Worm (Caenorhabditis elegans): ENCODE data around the gene ZK896.4.

The ZK896.4 gene

DNA sequence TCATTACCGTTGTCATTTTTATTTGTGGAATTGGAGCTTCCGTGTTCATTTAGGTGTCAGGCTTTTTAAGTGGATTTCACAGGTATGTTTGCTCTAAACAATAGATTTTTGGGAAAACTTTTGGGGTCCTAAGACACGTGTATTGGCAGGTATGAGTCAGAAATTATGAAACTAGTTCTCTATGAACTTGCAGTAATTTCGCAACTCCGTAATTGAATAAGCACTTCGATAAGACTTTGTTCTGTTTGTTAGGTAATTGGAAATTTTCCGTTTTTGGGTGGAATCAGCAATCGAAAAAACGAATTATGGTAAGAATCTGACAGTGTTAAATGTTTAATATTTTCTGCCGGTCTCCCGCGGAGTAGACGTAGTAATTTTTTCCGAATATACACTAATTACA, 14.1 kb upstream of the ZK896.4 start (continued):
- no peak for TF ChIP-seq daf-16 (GFP tag; optimal IDR thresholded peaks at IDR 0.05)
- peak; percentile 17 for TF ChIP-seq daf-16 (tag; optimal IDR thresholded peaks at IDR 0.05)

DNA sequence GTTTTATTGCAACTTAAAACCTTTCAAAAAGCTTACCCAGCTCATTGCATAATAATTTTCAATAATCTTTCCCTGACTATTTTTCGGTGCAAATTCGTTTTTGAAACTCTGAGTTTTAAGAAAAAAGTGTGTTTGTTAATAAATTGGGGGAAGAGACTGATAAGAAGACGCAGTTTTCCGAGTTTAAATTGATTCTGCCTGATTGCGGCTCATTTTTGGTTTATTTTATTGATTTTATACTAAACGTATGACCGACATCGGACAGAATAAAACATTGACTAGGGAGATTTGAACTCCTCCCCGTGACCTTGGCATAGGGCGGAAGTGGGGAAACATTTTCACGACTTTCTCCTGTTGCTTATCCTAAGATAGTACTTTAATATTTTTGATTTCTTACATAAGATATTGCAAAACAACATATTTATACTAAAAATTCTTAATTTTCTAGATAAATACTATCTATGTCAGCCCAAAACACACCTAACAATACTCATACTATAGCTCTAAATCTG, 13.3 kb upstream of the ZK896.4 start, which contains the start of gene K08D8.7:
Gene K08D8.7 (plus strand): TSS at position 462 of the 512 bp plus-strand sequence.
- TF ChIP-seq spr-3 (GFP tag; optimal IDR thresholded peaks at IDR 0.05) (no peak), pqm-1 (tag; optimal IDR thresholded peaks at IDR 0.05) (peak; percentile 40), dve-1 (tag; optimal IDR thresholded peaks at IDR 0.05; ENCODE audit: insufficient read depth) (peak; percentile 23), cey-2 (tag; optimal IDR thresholded peaks at IDR 0.05; ENCODE audit: borderline replicate concordance, insufficient read depth) (no peak), daf-16 (GFP tag; optimal IDR thresholded peaks at IDR 0.05) (no peak), daf-16 (tag; optimal IDR thresholded peaks at IDR 0.05) (peak; percentile 24), ctbp-1 (GFP tag; IDR thresholded peaks at IDR 0.05) (no peak), aha-1 (tag) (no peak), hmg-1.1 (GFP tag; IDR thresholded peaks at IDR 0.05) (no peak), dmd-6 (GFP tag; IDR thresholded peaks at IDR 0.05) (peak; percentile 33; the same call in 1 of the 2 replicates), ZK337.2 (GFP tag; IDR thresholded peaks at IDR 0.05) (no peak), R02D3.7 (tag; optimal IDR thresholded peaks at IDR 0.05) (no peak), F26F4.8 (GFP tag; conservative IDR thresholded peaks at IDR 0.05) (no peak), nhr-77 (tag; optimal IDR thresholded peaks at IDR 0.05) (no peak), nhr-28 (tag; optimal IDR thresholded peaks at IDR 0.05) (peak; percentile 41), madf-5 (GFP tag; IDR thresholded peaks at IDR 0.05) (no peak), dpl-1 (GFP tag; optimal IDR thresholded peaks at IDR 0.05) (no peak), lin-38 (GFP tag; IDR thresholded peaks at IDR 0.05) (no peak), nhr-42 (GFP tag; IDR thresholded peaks at IDR 0.05) (no peak), spr-1 (tag; optimal IDR thresholded peaks at IDR 0.05) (no peak), daf-19 (GFP tag; conservative IDR thresholded peaks at IDR 0.05) (no peak), mes-2 (tag; optimal IDR thresholded peaks at IDR 0.05; ENCODE audit: poor library complexity, severe bottlenecking) (no peak), mxl-3 (GFP tag; optimal IDR thresholded peaks at IDR 0.05) (no peak), nhr-237 (tag; optimal IDR thresholded peaks at IDR 0.05) (no peak)

DNA sequence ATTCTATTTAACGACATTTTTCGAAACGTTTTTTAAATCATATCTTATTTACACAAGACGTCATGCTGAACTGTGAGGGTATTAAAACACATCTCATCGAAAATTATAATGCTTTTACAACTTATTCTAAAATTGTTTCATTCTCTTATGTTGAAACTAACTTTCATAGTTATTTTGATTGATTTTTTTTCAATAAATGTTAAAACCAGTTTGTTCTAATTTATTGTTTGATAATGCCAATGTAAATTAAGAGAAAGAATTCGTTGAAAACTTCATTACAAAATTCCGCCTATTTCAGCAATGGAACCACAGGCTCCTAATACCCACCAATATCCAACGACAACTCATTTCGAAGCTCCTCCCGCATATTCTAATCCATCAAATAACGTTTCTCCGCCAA, 11.9 kb upstream of the ZK896.4 start, which contains the start of gene K08D8.11:
Gene K08D8.11 (plus strand): TSS at position 301 of the 400 bp plus-strand sequence.
- TF ChIP-seq lin-39 (tag; optimal IDR thresholded peaks at IDR 0.05) = no peak
- TF ChIP-seq lin-29 (GFP tag; IDR thresholded peaks at IDR 0.05) = no peak
- TF ChIP-seq php-3 (GFP tag; IDR thresholded peaks at IDR 0.05) = no peak
- no peak for TF ChIP-seq ZK546.5 (tag; optimal IDR thresholded peaks at IDR 0.05)
- TF ChIP-seq F44E2.7 (GFP tag; IDR thresholded peaks at IDR 0.05) = no peak

DNA sequence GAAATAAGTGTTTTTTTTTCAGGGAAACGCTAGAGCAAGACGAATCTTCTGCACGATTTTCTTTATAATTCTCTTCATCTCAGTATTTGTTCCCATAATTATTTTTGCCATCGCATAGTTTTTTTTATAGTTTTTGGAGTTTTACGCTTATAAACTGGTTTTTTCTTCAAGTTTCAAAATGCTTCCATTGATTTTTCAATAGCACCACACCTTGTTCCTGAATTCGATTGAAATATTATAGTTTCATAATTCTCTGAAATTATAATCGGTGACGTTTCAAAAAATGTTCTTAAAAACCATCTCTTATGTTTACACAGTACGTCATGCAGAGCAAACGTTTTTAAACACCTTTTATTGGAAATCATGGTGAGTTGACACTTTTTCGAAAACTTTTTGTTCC, 10.1 kb upstream of the ZK896.4 start, which contains the start of gene K08D8.12:
Gene K08D8.12 (plus strand): TSS at position 301 of the 400 bp plus-strand sequence.
- no peak for TF ChIP-seq zfp-2 (tag; optimal IDR thresholded peaks at IDR 0.05)
- TF ChIP-seq daf-16 (GFP tag; optimal IDR thresholded peaks at IDR 0.05) = no peak
- TF ChIP-seq daf-16 (tag; optimal IDR thresholded peaks at IDR 0.05) = peak; percentile 32
- no peak for TF ChIP-seq nhr-76 (tag; optimal IDR thresholded peaks at IDR 0.05)
- peak; percentile 20; the same call in 1 of the 2 replicates for TF ChIP-seq dmd-6 (GFP tag; IDR thresholded peaks at IDR 0.05)

DNA sequence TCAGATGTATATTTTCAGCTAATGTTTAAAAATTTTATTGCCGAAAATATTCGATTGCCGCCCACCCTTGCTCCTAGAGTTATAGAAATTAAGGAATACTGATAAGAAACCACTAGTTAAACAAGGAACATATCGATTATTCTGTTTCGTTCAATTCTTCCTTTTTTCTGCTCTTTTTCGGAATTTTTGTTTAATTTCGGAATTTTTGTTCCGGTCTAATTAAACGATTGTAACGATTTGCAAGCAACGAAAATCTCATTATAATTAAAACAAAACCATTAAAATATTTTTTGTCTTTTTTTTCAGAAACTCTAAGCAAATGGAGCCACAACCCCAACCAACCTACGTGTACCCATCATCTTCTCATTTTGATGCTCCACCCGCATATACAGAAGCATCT, 9.1 kb upstream of the ZK896.4 start, which contains the start of gene K08D8.1:
Gene K08D8.1 (plus strand): TSS at position 301 of the 400 bp plus-strand sequence.
- TF ChIP-seq ZK337.2 (GFP tag; IDR thresholded peaks at IDR 0.05) = no peak
- TF ChIP-seq F26F4.8 (GFP tag; conservative IDR thresholded peaks at IDR 0.05) = no peak
- TF ChIP-seq cey-2 (tag; optimal IDR thresholded peaks at IDR 0.05; ENCODE audit: borderline replicate concordance, insufficient read depth) = no peak
- TF ChIP-seq egl-27 (tag; optimal IDR thresholded peaks at IDR 0.05) = no peak
- no peak for TF ChIP-seq hlh-11 (tag; optimal IDR thresholded peaks at IDR 0.05)
- TF ChIP-seq ztf-7 (tag; optimal IDR thresholded peaks at IDR 0.05) = no peak
- TF ChIP-seq lsy-2 (tag; optimal IDR thresholded peaks at IDR 0.05) = no peak
- TF ChIP-seq lin-29 (GFP tag; IDR thresholded peaks at IDR 0.05) = no peak
